Fruit fly (Drosophila melanogaster) whole organism, embryonic: ENCODE measurements around the gene CG31245.
A peak's percentile ranks its signal among the peaks of the same experiment; 100 is the strongest.

ENCODE experiments used
- Atf6 ChIP-seq: fragments of 200-800 bp; sonication (Bioruptor generic); IDR thresholded peaks from 2 replicates; pipeline ENCODE4 v1.3.6; 2022; ENCODE audit warnings: missing biosample characterization, missing genetic modification characterization
- CG10267 ChIP-seq: fragments of 200-800 bp; sonication (Bioruptor generic); optimal IDR thresholded peaks from 2 replicates; lab custom pipeline; 2018; ENCODE audit warnings: missing biosample characterization, mild to moderate bottlenecking, missing genetic modification characterization, moderate library complexity
- CG10431 ChIP-seq: fragments of 200-800 bp; sonication (Bioruptor generic); optimal IDR thresholded peaks from 3 replicates; lab custom pipeline; 2018; ENCODE audit warnings: missing biosample characterization, mild to moderate bottlenecking, missing genetic modification characterization
- CG12236 ChIP-seq: fragments of 200-800 bp; sonication (Bioruptor generic); optimal IDR thresholded peaks from 2 replicates; lab custom pipeline; 2016; ENCODE audit warnings: missing biosample characterization, missing genetic modification characterization
- CG13296 ChIP-seq: fragments of 200-800 bp; sonication (Bioruptor generic); optimal IDR thresholded peaks from 3 replicates; lab custom pipeline; 2018; ENCODE audit warnings: missing biosample characterization, mild to moderate bottlenecking, missing genetic modification characterization
- CG14965 ChIP-seq: fragments of 200-800 bp; sonication (Bioruptor generic); optimal IDR thresholded peaks from 2 replicates; lab custom pipeline; 2016; ENCODE audit warnings: missing biosample characterization, missing genetic modification characterization, borderline replicate concordance
- CG15011 ChIP-seq: fragments of 200-800 bp; sonication (Bioruptor generic); optimal IDR thresholded peaks from 3 replicates; lab custom pipeline; 2018; ENCODE audit warnings: missing biosample characterization, mild to moderate bottlenecking, missing genetic modification characterization
- CG16863 ChIP-seq: fragments of 200-800 bp; sonication (Bioruptor generic); optimal IDR thresholded peaks from 3 replicates; lab custom pipeline; 2016; ENCODE audit warnings: missing biosample characterization, missing genetic modification characterization
- CG17568 ChIP-seq: fragments of 200-800 bp; sonication (Bioruptor generic); optimal IDR thresholded peaks from 2 replicates; lab custom pipeline; 2018; ENCODE audit warnings: missing biosample characterization, mild to moderate bottlenecking, missing genetic modification characterization, moderate library complexity
- CG2120 ChIP-seq: fragments of 200-800 bp; sonication (Bioruptor generic); optimal IDR thresholded peaks from 3 replicates; lab custom pipeline; 2016; ENCODE audit warnings: missing biosample characterization, missing genetic modification characterization
- CG3281 ChIP-seq: fragments of 200-800 bp; sonication (Bioruptor generic); optimal IDR thresholded peaks from 3 replicates; lab custom pipeline; 2017; ENCODE audit warnings: missing biosample characterization, mild to moderate bottlenecking, missing genetic modification characterization
- CG34422 ChIP-seq: fragments of 200-800 bp; sonication (Bioruptor generic); IDR thresholded peaks from 3 replicates; pipeline ENCODE4 v1.3.6; 2022; ENCODE audit warnings: missing biosample characterization, missing genetic modification characterization
- CG3995 ChIP-seq: fragments of 200-800 bp; sonication (Bioruptor generic); optimal IDR thresholded peaks from 3 replicates; lab custom pipeline; 2016; ENCODE audit warnings: missing biosample characterization, missing genetic modification characterization
- CG7987 ChIP-seq: fragments of 200-800 bp; sonication (Bioruptor generic); optimal IDR thresholded peaks from 2 replicates; lab custom pipeline; 2018; ENCODE audit warnings: missing biosample characterization, mild to moderate bottlenecking, missing genetic modification characterization, moderate library complexity
- CTCF ChIP-seq: fragments of 200-800 bp; sonication (Bioruptor generic); optimal IDR thresholded peaks from 2 replicates; lab custom pipeline; 2017; ENCODE audit warnings: missing biosample characterization, mild to moderate bottlenecking, missing genetic modification characterization, moderate library complexity
- CoRest ChIP-seq: fragments of 200-800 bp; sonication (Bioruptor generic); optimal IDR thresholded peaks from 3 replicates; lab custom pipeline; 2018; ENCODE audit warnings: missing biosample characterization, mild to moderate bottlenecking, missing genetic modification characterization, moderate library complexity
- D ChIP-seq, 2 experiments: fragments of 200-800 bp in 1 of 2; fragments of >200 bp in 1 of 2; sonication (Bioruptor generic) in 1 of 2; optimal IDR thresholded peaks; 2 replicates in 1 of 2; 3 replicates in 1 of 2; lab custom pipeline; 2017; ENCODE audit warnings: mild to moderate bottlenecking in 1 of 2, missing biosample characterization in 1 of 2, missing genetic modification characterization in 1 of 2, missing genetic modification reagents in 1 of 2
- Dref ChIP-seq: fragments of 200-800 bp; sonication (Bioruptor generic); IDR thresholded peaks from 2 replicates; pipeline ENCODE4 v1.3.6; 2022; ENCODE audit warnings: missing biosample characterization, missing genetic modification characterization
- ERR ChIP-seq: fragments of 200-800 bp; sonication (Bioruptor generic); optimal IDR thresholded peaks from 2 replicates; lab custom pipeline; 2016; ENCODE audit warnings: missing biosample characterization, missing genetic modification characterization
- HLH4C ChIP-seq: fragments of 200-800 bp; sonication (Bioruptor generic); IDR thresholded peaks from 3 replicates; pipeline ENCODE4 v1.3.6; 2022; ENCODE audit warnings: missing biosample characterization, missing genetic modification characterization; ENCODE audit not compliant: partially characterized antibody
- NC2α ChIP-seq: fragments of 200-800 bp; sonication (Bioruptor generic); optimal IDR thresholded peaks from 2 replicates; lab custom pipeline; 2016; ENCODE audit warnings: missing biosample characterization, missing genetic modification characterization
- Rx ChIP-seq: fragments of 200-800 bp; sonication (Bioruptor generic); IDR thresholded peaks from 2 replicates; pipeline ENCODE4 v1.3.6; 2022; ENCODE audit warnings: missing biosample characterization, missing genetic modification characterization
- Stat92E ChIP-seq, 3 experiments: fragments of >200 bp in 2 of 3; fragments of 200-800 bp in 1 of 3; sonication (Bioruptor generic) in 1 of 3; optimal IDR thresholded peaks; 2 replicates each; lab custom pipeline; 2017 to 2019; ENCODE audit warnings: missing biosample characterization in 3 of 3, missing genetic modification characterization in 3 of 3, mild to moderate bottlenecking in 1 of 3, moderate library complexity in 1 of 3
- ac ChIP-seq: fragments of 200-800 bp; sonication (Bioruptor generic); optimal IDR thresholded peaks from 3 replicates; lab custom pipeline; 2017; ENCODE audit warnings: missing biosample characterization, mild to moderate bottlenecking, missing genetic modification characterization
- amos ChIP-seq: fragments of 200-800 bp; sonication (Bioruptor generic); IDR thresholded peaks from 2 replicates; pipeline ENCODE4 v1.3.6; 2022; ENCODE audit warnings: missing biosample characterization, missing genetic modification characterization; ENCODE audit not compliant: partially characterized antibody
- ap ChIP-seq: fragments of 200-800 bp; sonication (Bioruptor generic); IDR thresholded peaks from 2 replicates; pipeline ENCODE4 v1.3.6; 2022; ENCODE audit warnings: missing biosample characterization, missing genetic modification characterization
- ash1 ChIP-seq: fragments of 200-800 bp; sonication (Bioruptor generic); optimal IDR thresholded peaks from 2 replicates; lab custom pipeline; 2018; ENCODE audit warnings: missing biosample characterization, mild to moderate bottlenecking, missing genetic modification characterization
- bowl ChIP-seq: fragments of 200-800 bp; sonication (Bioruptor generic); IDR thresholded peaks from 2 replicates; pipeline ENCODE4 v1.3.6; 2022; ENCODE audit warnings: missing biosample characterization, missing genetic modification characterization
- cato ChIP-seq: fragments of 200-800 bp; sonication (Bioruptor generic); optimal IDR thresholded peaks from 2 replicates; lab custom pipeline; 2016; ENCODE audit warnings: missing biosample characterization, missing genetic modification characterization, borderline replicate concordance
- crol ChIP-seq: fragments of 200-800 bp; sonication (Bioruptor generic); IDR thresholded peaks from 2 replicates; pipeline ENCODE4 v1.3.6; 2022; ENCODE audit warnings: missing biosample characterization, missing genetic modification characterization
- dati ChIP-seq: fragments of 200-800 bp; sonication (Bioruptor generic); IDR thresholded peaks from 2 replicates; pipeline ENCODE4 v1.3.6; 2022; ENCODE audit warnings: missing biosample characterization, missing genetic modification characterization
- gcm2 ChIP-seq: fragments of 200-800 bp; sonication (Bioruptor generic); optimal IDR thresholded peaks from 2 replicates; lab custom pipeline; 2016; ENCODE audit warnings: missing biosample characterization, missing genetic modification characterization
- insv ChIP-seq, 2 experiments: fragments of 200-800 bp; sonication (Bioruptor generic); optimal IDR thresholded peaks; 3 replicates each; lab custom pipeline; 2016 to 2018; ENCODE audit warnings: missing biosample characterization in 2 of 2, missing genetic modification characterization in 2 of 2
- jumu ChIP-seq: fragments of 200-800 bp; sonication (Bioruptor generic); optimal IDR thresholded peaks from 3 replicates; lab custom pipeline; 2016; ENCODE audit warnings: missing biosample characterization, missing genetic modification characterization
- nerfin-2 ChIP-seq: fragments of 200-800 bp; sonication (Bioruptor generic); IDR thresholded peaks from 2 replicates; pipeline ENCODE4 v1.3.6; 2022; ENCODE audit warnings: missing biosample characterization, missing genetic modification characterization; ENCODE audit not compliant: partially characterized antibody
- peb ChIP-seq: fragments of 200-800 bp; sonication (Bioruptor generic); IDR thresholded peaks from 2 replicates; pipeline ENCODE4 v1.3.6; 2022; ENCODE audit warnings: missing biosample characterization, missing genetic modification characterization
- pum ChIP-seq: fragments of 200-800 bp; sonication (Bioruptor generic); optimal IDR thresholded peaks from 2 replicates; lab custom pipeline; 2016; ENCODE audit warnings: missing biosample characterization, missing genetic modification characterization
- ranshi ChIP-seq: fragments of 200-800 bp; sonication (Bioruptor generic); IDR thresholded peaks from 2 replicates; pipeline ENCODE4 v1.3.6; 2022; ENCODE audit warnings: missing biosample characterization, missing genetic modification characterization
- repo ChIP-seq: fragments of 200-800 bp; sonication (Bioruptor generic); optimal IDR thresholded peaks from 2 replicates; lab custom pipeline; 2016; ENCODE audit warnings: missing biosample characterization, missing genetic modification characterization
- row ChIP-seq: fragments of 200-800 bp; sonication (Bioruptor generic); IDR thresholded peaks from 3 replicates; pipeline ENCODE4 v1.3.6; 2022; ENCODE audit warnings: missing biosample characterization, missing genetic modification characterization
- sens ChIP-seq: fragments of 200-800 bp; sonication (Bioruptor generic); peaks from one replicate; lab custom pipeline; 2016; ENCODE audit warnings: missing biosample characterization, missing genetic modification characterization
- sima ChIP-seq: fragments of 200-800 bp; sonication (Bioruptor generic); optimal IDR thresholded peaks from 2 replicates; lab custom pipeline; 2016; ENCODE audit warnings: missing biosample characterization, missing genetic modification characterization
- slp2 ChIP-seq: fragments of 200-800 bp; sonication (Bioruptor generic); optimal IDR thresholded peaks from 2 replicates; lab custom pipeline; 2016; ENCODE audit warnings: missing biosample characterization, missing genetic modification characterization
- ssp ChIP-seq: fragments of 200-800 bp; sonication (Bioruptor generic); IDR thresholded peaks from 2 replicates; pipeline ENCODE4 v1.3.6; 2022; ENCODE audit warnings: missing biosample characterization, missing genetic modification characterization
- tll ChIP-seq, 2 experiments: fragments of 200-800 bp in 1 of 2; fragments of >200 bp in 1 of 2; sonication (Bioruptor generic) in 1 of 2; optimal IDR thresholded peaks; 2 replicates each; lab custom pipeline; 2017 to 2019; ENCODE audit warnings: missing biosample characterization in 2 of 2, missing genetic modification characterization in 2 of 2, mild to moderate bottlenecking in 1 of 2, moderate library complexity in 1 of 2
- unpg ChIP-seq: fragments of 200-800 bp; sonication (Bioruptor generic); optimal IDR thresholded peaks from 3 replicates; lab custom pipeline; 2018; ENCODE audit warnings: missing biosample characterization, mild to moderate bottlenecking, missing genetic modification characterization, moderate library complexity
- wdn ChIP-seq: fragments of 200-800 bp; sonication (Bioruptor generic); IDR thresholded peaks from 2 replicates; pipeline ENCODE4 v1.3.6; 2022; ENCODE audit warnings: missing biosample characterization, missing genetic modification characterization
- wek ChIP-seq: fragments of 200-800 bp; sonication (Bioruptor generic); optimal IDR thresholded peaks from 3 replicates; lab custom pipeline; 2018; ENCODE audit warnings: missing biosample characterization, mild to moderate bottlenecking, missing genetic modification characterization, moderate library complexity
- wor ChIP-seq: fragments of 200-800 bp; sonication (Bioruptor generic); IDR thresholded peaks from 2 replicates; pipeline ENCODE4 v1.3.6; 2022; ENCODE audit warnings: missing biosample characterization, missing genetic modification characterization
- zen ChIP-seq: fragments of 200-800 bp; sonication (Bioruptor generic); optimal IDR thresholded peaks from 3 replicates; lab custom pipeline; 2018; ENCODE audit warnings: missing biosample characterization, mild to moderate bottlenecking, missing genetic modification characterization, moderate library complexity

The CG31245 gene

DNA sequence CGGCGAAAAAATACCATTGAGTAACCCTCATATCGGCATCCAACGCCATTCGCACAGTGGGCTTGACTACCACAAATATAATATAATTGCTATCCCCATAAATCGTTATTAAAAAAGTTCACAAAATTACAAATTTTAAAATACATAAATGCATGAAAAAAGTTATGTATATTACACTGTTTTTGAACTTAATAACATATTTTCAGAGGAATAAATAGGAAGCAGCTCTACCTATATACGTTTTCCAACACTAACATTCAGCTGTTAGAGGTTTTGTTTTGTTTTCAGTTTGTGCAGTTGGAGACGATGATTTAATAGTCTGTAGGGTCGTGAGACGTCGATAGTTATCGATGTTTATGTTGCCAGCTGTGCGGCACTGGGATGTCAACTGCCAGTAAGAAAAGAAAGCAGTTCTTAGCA is 26.1 kb upstream of the CG31245 start, which contains the start of the genes Ino80 and Aptx (continued):
- TF ChIP-seq CG7987 (GFP tag; lab: Kevin White, UChicago): peak; percentile 89
- peak; percentile 97 for TF ChIP-seq row (GFP tag; lab: Robert Waterston, UW)
- peak; percentile 93 for TF ChIP-seq ranshi (GFP tag; lab: Robert Waterston, UW)
- TF ChIP-seq dati (GFP tag; lab: Robert Waterston, UW): peak; percentile 84
- TF ChIP-seq Dref (GFP tag; lab: Robert Waterston, UW): peak; percentile 83
- no peak for TF ChIP-seq D (optimal IDR thresholded peaks at IDR 0.05; lab: Kevin White, UChicago)
- TF ChIP-seq D (GFP tag; optimal IDR thresholded peaks at IDR 0.05; lab: Kevin White, UChicago): peak; percentile 90
- peak; percentile 97 for TF ChIP-seq amos (GFP tag; lab: Robert Waterston, UW)
- peak; percentile 50 for TF ChIP-seq ash1 (GFP tag; lab: Kevin White, UChicago)
- TF ChIP-seq HLH4C (GFP tag; lab: Robert Waterston, UW): peak; percentile 88
- peak; percentile 74 for TF ChIP-seq ERR
- peak; percentile 90; the same call in 1 of the 2 replicates for TF ChIP-seq Rx (GFP tag; lab: Robert Waterston, UW)
- TF ChIP-seq bowl (GFP tag; lab: Robert Waterston, UW): peak; percentile 64; the same call in 1 of the 2 replicates
- peak; percentile 79 for TF ChIP-seq ac (GFP tag; lab: Kevin White, UChicago)
- TF ChIP-seq peb (GFP tag; lab: Robert Waterston, UW): peak; percentile 88
- peak; percentile 95 for TF ChIP-seq pum (GFP tag; lab: Kevin White, UChicago)
- TF ChIP-seq CG13296 (GFP tag; lab: Kevin White, UChicago): no peak
- peak; percentile 88 for TF ChIP-seq ssp
- TF ChIP-seq CG34422 (GFP tag; lab: Robert Waterston, UW): peak; percentile 96
- peak; percentile 93 for TF ChIP-seq Atf6 (GFP tag; lab: Robert Waterston, UW)
- TF ChIP-seq sima (GFP tag; lab: Kevin White, UChicago): peak; percentile 75
- peak; percentile 69 for TF ChIP-seq CG3995 (GFP tag; lab: Kevin White, UChicago)
- peak; percentile 91 for TF ChIP-seq ap (GFP tag; lab: Robert Waterston, UW)
- TF ChIP-seq CG10267 (tag; lab: Kevin White, UChicago): peak; percentile 99
- peak; percentile 77 for TF ChIP-seq repo (GFP tag; lab: Kevin White, UChicago)
- peak in 1 of 3 experiments; percentile 66 for TF ChIP-seq Stat92E (GFP tag; optimal IDR thresholded peaks at IDR 0.05; lab: Kevin White, UChicago)
- peak; percentile 95 for TF ChIP-seq jumu (GFP tag; lab: Kevin White, UChicago)
- peak; percentile 65 for TF ChIP-seq wek
- TF ChIP-seq tll (GFP tag; optimal IDR thresholded peaks at IDR 0.05; lab: Kevin White, UChicago): peak; percentile 41 to 61
- peak; percentile 95 for TF ChIP-seq CG16863
- peak; percentile 84 for TF ChIP-seq gcm2 (GFP tag; lab: Kevin White, UChicago)
- TF ChIP-seq CG14965: peak; percentile 43
- TF ChIP-seq CG2120 (GFP tag; lab: Kevin White, UChicago): peak; percentile 98
- peak; percentile 83 for TF ChIP-seq NC2α (GFP tag; lab: Kevin White, UChicago)
- TF ChIP-seq wor: peak; percentile 89
- TF ChIP-seq sens (GFP tag; lab: Kevin White, UChicago): peak; percentile 98
- TF ChIP-seq slp2 (GFP tag; lab: Kevin White, UChicago): peak; percentile 92
- TF ChIP-seq nerfin-2 (GFP tag; lab: Robert Waterston, UW): peak; percentile 91
- TF ChIP-seq cato (GFP tag; lab: Kevin White, UChicago): peak; percentile 93
- TF ChIP-seq CG3281 (GFP tag; lab: Kevin White, UChicago): peak; percentile 92
- TF ChIP-seq CG10431 (GFP tag; lab: Kevin White, UChicago): no peak
- peak; percentile 58 for TF ChIP-seq CTCF
- peak; percentile 96 for TF ChIP-seq zen
- peak; percentile 89 for TF ChIP-seq wdn (GFP tag; lab: Robert Waterston, UW)
- peak; percentile 96 for TF ChIP-seq unpg (GFP tag; lab: Kevin White, UChicago)
- TF ChIP-seq crol: peak; percentile 47; the same call in 1 of the 2 replicates
- TF ChIP-seq insv (GFP tag; optimal IDR thresholded peaks at IDR 0.05; lab: Kevin White, UChicago): peak in 1 of 2 experiments; percentile 68
- TF ChIP-seq CG17568: no peak
- TF ChIP-seq CoRest (tag; lab: Kevin White, UChicago): peak; percentile 97
- peak; percentile 87 for TF ChIP-seq CG12236 (GFP tag; lab: Kevin White, UChicago)
- peak; percentile 85 for TF ChIP-seq CG15011 (GFP tag; lab: Kevin White, UChicago)
